Fruit fly (Drosophila melanogaster): Measurements from ENCODE around the gene CG34404.

Gene CG34404

DNA sequence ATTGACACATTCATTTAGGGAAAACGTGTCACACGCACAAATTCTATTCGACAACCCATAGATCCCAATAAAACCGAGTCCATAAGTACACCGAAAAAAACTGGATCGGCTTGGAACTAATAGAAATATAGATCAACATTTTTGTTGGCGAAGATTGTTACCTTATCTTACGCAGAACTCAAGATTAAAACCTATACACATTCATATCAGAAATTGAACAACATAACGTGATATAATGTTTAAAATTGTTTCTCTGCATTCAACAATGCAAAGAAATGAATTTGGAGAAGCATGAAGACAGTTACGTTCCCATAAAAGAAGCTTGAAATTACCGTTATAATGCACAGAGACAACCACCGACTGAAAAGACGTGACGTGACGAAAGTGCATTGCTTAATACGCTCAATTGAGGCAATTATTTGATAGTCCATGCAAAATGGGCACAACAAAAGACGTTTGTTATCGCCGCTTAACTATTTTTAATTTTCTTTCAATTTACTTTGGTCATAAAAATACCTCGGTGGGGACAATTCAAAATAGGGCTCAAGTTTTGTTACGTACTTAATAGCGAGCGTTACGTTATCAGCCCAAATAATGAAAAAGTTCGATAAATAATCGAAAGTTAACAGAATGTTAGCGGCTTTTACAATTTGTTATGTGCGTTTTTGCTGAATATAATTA is 27.3 kb downstream of the CG34404 start, which contains the start of gene SerRS-m (continued):
- TF ChIP-seq CG3281 (GFP tag; optimal IDR thresholded peaks at IDR 0.05) (no peak), tio (GFP tag; optimal IDR thresholded peaks at IDR 0.05) (no peak), Side (GFP tag; optimal IDR thresholded peaks at IDR 0.05) (no peak), Neu2 (GFP tag; optimal IDR thresholded peaks at IDR 0.05; ENCODE audit: borderline replicate concordance) (no peak), Ada2b (GFP tag; IDR thresholded peaks at IDR 0.05) (no peak), pho (GFP tag; optimal IDR thresholded peaks at IDR 0.05) (peak; percentile 1), CG6813 (GFP tag; optimal IDR thresholded peaks at IDR 0.05) (no peak), usp (GFP tag; optimal IDR thresholded peaks at IDR 0.05) (no peak), B-H2 (GFP tag; optimal IDR thresholded peaks at IDR 0.05) (no peak), Ssrp (tag; optimal IDR thresholded peaks at IDR 0.05) (no peak), sima (GFP tag; optimal IDR thresholded peaks at IDR 0.05) (no peak), Optix (GFP tag; IDR thresholded peaks at IDR 0.05) (no peak), hb (GFP tag; IDR thresholded peaks at IDR 0.05; ENCODE audit: partially characterized antibody) (no peak), CG2678 (tag; optimal IDR thresholded peaks at IDR 0.05) (no peak), Dek (tag; optimal IDR thresholded peaks at IDR 0.05) (no peak), crp (GFP tag; optimal IDR thresholded peaks at IDR 0.05) (no peak), Dip2 (GFP tag; IDR thresholded peaks at IDR 0.05) (no peak), nerfin-1 (tag; optimal IDR thresholded peaks at IDR 0.05) (no peak), fd102C (GFP tag; optimal IDR thresholded peaks at IDR 0.05) (no peak), CG6654 (GFP tag; optimal IDR thresholded peaks at IDR 0.05) (no peak), HHEX (GFP tag; optimal IDR thresholded peaks at IDR 0.05) (no peak), CG33213 (GFP tag; optimal IDR thresholded peaks at IDR 0.05) (no peak), CG30431 (GFP tag; optimal IDR thresholded peaks at IDR 0.05) (no peak), repo (GFP tag; optimal IDR thresholded peaks at IDR 0.05) (no peak), CG7745 (tag; optimal IDR thresholded peaks at IDR 0.05) (no peak), rib (GFP tag; IDR thresholded peaks at IDR 0.05) (no peak), Oaz (GFP tag; IDR thresholded peaks at IDR 0.05) (no peak), Lhr (GFP tag; optimal IDR thresholded peaks at IDR 0.05) (no peak), Six4 (GFP tag; optimal IDR thresholded peaks at IDR 0.05) (peak; percentile 17), CG1792 (GFP tag; optimal IDR thresholded peaks at IDR 0.05) (no peak), twi (tag; optimal IDR thresholded peaks at IDR 0.05) (no peak), Mes4 (GFP tag; optimal IDR thresholded peaks at IDR 0.05) (no peak), PHDP (tag; optimal IDR thresholded peaks at IDR 0.05) (peak; percentile 17), gt (GFP tag; IDR thresholded peaks at IDR 0.05) (no peak), gcm (GFP tag; optimal IDR thresholded peaks at IDR 0.05) (peak; percentile 29), Kr (GFP tag; optimal IDR thresholded peaks at IDR 0.05) (no peak), Adf1 (GFP tag; IDR thresholded peaks at IDR 0.05) (no peak; the same call in 1 of the 2 replicates), Gug (GFP tag; IDR thresholded peaks at IDR 0.05) (no peak), CG15601 (tag; optimal IDR thresholded peaks at IDR 0.05) (peak; percentile 33), dysf (GFP tag; IDR thresholded peaks at IDR 0.05) (no peak), CG8388 (GFP tag; optimal IDR thresholded peaks at IDR 0.05) (peak; percentile 41), CG13287 (GFP tag; IDR thresholded peaks at IDR 0.05; ENCODE audit: partially characterized antibody) (peak; percentile 33), dpn (GFP tag; optimal IDR thresholded peaks at IDR 0.05) (peak in 1 of 2 experiments; percentile 7), ftz-f1 (GFP tag; optimal IDR thresholded peaks at IDR 0.05) (no peak), ssp (GFP tag; IDR thresholded peaks at IDR 0.05) (no peak), CG3065 (GFP tag; optimal IDR thresholded peaks at IDR 0.05) (no peak), NK7.1 (GFP tag; optimal IDR thresholded peaks at IDR 0.05) (no peak), ham (GFP tag; IDR thresholded peaks at IDR 0.05) (no peak), ATbp (GFP tag; optimal IDR thresholded peaks at IDR 0.05) (no peak), CG1024 (GFP tag; IDR thresholded peaks at IDR 0.05) (no peak)
